Fruit fly (Drosophila melanogaster) whole organism, embryonic: ENCODE measurements around the gene CG13631.

ENCODE experiments used
- Blimp-1 ChIP-seq: fragments of 200-800 bp; sonication (Bioruptor generic); optimal IDR thresholded peaks from 3 replicates; lab custom pipeline; 2018; ENCODE audit warnings: missing biosample characterization, missing genetic modification characterization, mild to moderate bottlenecking, moderate library complexity, missing genetic modification reagents
- CG10654 ChIP-seq: fragments of 200-800 bp; sonication (Bioruptor generic); optimal IDR thresholded peaks from 2 replicates; lab custom pipeline; 2016; ENCODE audit warnings: missing biosample characterization, missing genetic modification characterization
- CG12219 ChIP-seq: fragments of 200-800 bp; sonication (Bioruptor generic); optimal IDR thresholded peaks from 3 replicates; lab custom pipeline; 2018; ENCODE audit warnings: missing biosample characterization, mild to moderate bottlenecking, missing genetic modification characterization
- CG12236 ChIP-seq: fragments of 200-800 bp; sonication (Bioruptor generic); optimal IDR thresholded peaks from 2 replicates; lab custom pipeline; 2016; ENCODE audit warnings: missing biosample characterization, missing genetic modification characterization
- CG12769 ChIP-seq: fragments of 200-800 bp; sonication (Bioruptor generic); optimal IDR thresholded peaks from 2 replicates; lab custom pipeline; 2019; ENCODE audit warnings: missing biosample characterization, mild to moderate bottlenecking, missing genetic modification characterization, moderate library complexity
- CG1603 ChIP-seq: fragments of 200-800 bp; sonication (Bioruptor generic); optimal IDR thresholded peaks from 2 replicates; lab custom pipeline; 2019; ENCODE audit warnings: missing biosample characterization, mild to moderate bottlenecking, missing genetic modification characterization, moderate library complexity
- CG1647 ChIP-seq: fragments of 200-800 bp; sonication (Bioruptor generic); optimal IDR thresholded peaks from 3 replicates; lab custom pipeline; 2016; ENCODE audit warnings: missing biosample characterization, missing genetic modification characterization
- CG17612 ChIP-seq: fragments of 200-800 bp; sonication (Bioruptor generic); IDR thresholded peaks from 2 replicates; pipeline ENCODE4 v1.3.6; 2022; ENCODE audit warnings: missing biosample characterization, missing genetic modification characterization
- CG2889 ChIP-seq: fragments of 200-800 bp; sonication (Bioruptor generic); IDR thresholded peaks from 3 replicates; pipeline ENCODE4 v1.3.6; 2022; ENCODE audit warnings: missing biosample characterization, missing genetic modification characterization
- CG3838 ChIP-seq: fragments of 200-800 bp; sonication (Bioruptor generic); optimal IDR thresholded peaks from 3 replicates; lab custom pipeline; 2016; ENCODE audit warnings: missing biosample characterization, missing genetic modification characterization
- CG3995 ChIP-seq: fragments of 200-800 bp; sonication (Bioruptor generic); optimal IDR thresholded peaks from 3 replicates; lab custom pipeline; 2016; ENCODE audit warnings: missing biosample characterization, missing genetic modification characterization
- CG6175 ChIP-seq: fragments of 200-800 bp; sonication (Bioruptor generic); IDR thresholded peaks from 3 replicates; pipeline ENCODE4 v1.3.6; 2022; ENCODE audit warnings: missing biosample characterization, missing genetic modification characterization
- CG6683 ChIP-seq: fragments of 200-800 bp; sonication (Bioruptor generic); optimal IDR thresholded peaks from 2 replicates; lab custom pipeline; 2017; ENCODE audit warnings: missing biosample characterization, mild to moderate bottlenecking, missing genetic modification characterization, missing genetic modification reagents
- CG6854 ChIP-seq: fragments of 200-800 bp; sonication (Bioruptor generic); optimal IDR thresholded peaks from 3 replicates; lab custom pipeline; 2017; ENCODE audit warnings: missing biosample characterization, mild to moderate bottlenecking, missing genetic modification characterization
- CG7271 ChIP-seq: fragments of 200-800 bp; sonication (Bioruptor generic); optimal IDR thresholded peaks from 2 replicates; lab custom pipeline; 2018; ENCODE audit warnings: missing biosample characterization, mild to moderate bottlenecking, missing genetic modification characterization, moderate library complexity
- CG7963 ChIP-seq: fragments of 200-800 bp; sonication (Bioruptor generic); IDR thresholded peaks from 3 replicates; pipeline ENCODE4 v1.3.6; 2022; ENCODE audit warnings: missing biosample characterization, missing genetic modification characterization; ENCODE audit not compliant: partially characterized antibody
- CG8478 ChIP-seq: fragments of >200 bp; optimal IDR thresholded peaks from 2 replicates; lab custom pipeline; 2018
- Chrac-16 ChIP-seq: fragments of 200-800 bp; sonication (Bioruptor generic); optimal IDR thresholded peaks from 3 replicates; lab custom pipeline; 2016; ENCODE audit warnings: missing biosample characterization, missing genetic modification characterization
- Dfd ChIP-seq, 2 experiments: fragments of >200 bp; optimal IDR thresholded peaks; 2 replicates each; lab custom pipeline; 2017; ENCODE audit warnings: missing biosample characterization in 2 of 2, missing genetic modification characterization in 2 of 2
- Fer1 ChIP-seq: fragments of 200-800 bp; sonication (Bioruptor generic); optimal IDR thresholded peaks from 2 replicates; lab custom pipeline; 2017; ENCODE audit warnings: missing biosample characterization, mild to moderate bottlenecking, missing genetic modification characterization
- Hey ChIP-seq: fragments of 200-800 bp; sonication (Bioruptor generic); optimal IDR thresholded peaks from 3 replicates; lab custom pipeline; 2018; ENCODE audit warnings: missing biosample characterization, mild to moderate bottlenecking, missing genetic modification characterization
- Hr39 ChIP-seq: fragments of >200 bp; optimal IDR thresholded peaks from 2 replicates; lab custom pipeline; 2017
- Hr51 ChIP-seq, 2 experiments: fragments of 200-800 bp; sonication (Bioruptor generic); optimal IDR thresholded peaks; 2 replicates in 1 of 2; 3 replicates in 1 of 2; lab custom pipeline; 2016 to 2018; ENCODE audit warnings: missing biosample characterization in 2 of 2, missing genetic modification characterization in 2 of 2, mild to moderate bottlenecking in 1 of 2, moderate library complexity in 1 of 2
- Lhr ChIP-seq: fragments of 200-800 bp; sonication (Bioruptor generic); optimal IDR thresholded peaks from 3 replicates; lab custom pipeline; 2017; ENCODE audit warnings: mild to moderate bottlenecking, missing biosample characterization, missing genetic modification reagents, missing genetic modification characterization
- MBD-R2 ChIP-seq: fragments of 200-800 bp; sonication (Bioruptor generic); IDR thresholded peaks from 2 replicates; pipeline ENCODE4 v1.3.6; 2022; ENCODE audit warnings: missing biosample characterization, missing genetic modification characterization
- Pdp1 ChIP-seq, 2 experiments: fragments of 200-800 bp; sonication (Bioruptor generic); optimal IDR thresholded peaks; 3 replicates each; lab custom pipeline; 2016; ENCODE audit warnings: missing biosample characterization in 2 of 2, missing genetic modification characterization in 2 of 2, mild to moderate bottlenecking in 1 of 2, moderate library complexity in 1 of 2
- Spps ChIP-seq: fragments of 200-800 bp; sonication (Bioruptor generic); optimal IDR thresholded peaks from 2 replicates; lab custom pipeline; 2018; ENCODE audit warnings: missing biosample characterization, mild to moderate bottlenecking, missing genetic modification characterization
- Tbp ChIP-seq: fragments of >200 bp; optimal IDR thresholded peaks from 2 replicates; lab custom pipeline; 2018; ENCODE audit warnings: missing biosample characterization, missing genetic modification characterization
- ac ChIP-seq: fragments of 200-800 bp; sonication (Bioruptor generic); optimal IDR thresholded peaks from 3 replicates; lab custom pipeline; 2017; ENCODE audit warnings: missing biosample characterization, mild to moderate bottlenecking, missing genetic modification characterization
- ems ChIP-seq: fragments of 200-800 bp; sonication (Bioruptor generic); optimal IDR thresholded peaks from 3 replicates; lab custom pipeline; 2016; ENCODE audit warnings: missing biosample characterization, missing genetic modification characterization
- ewg ChIP-seq: fragments of 200-800 bp; sonication (Bioruptor generic); optimal IDR thresholded peaks from 3 replicates; lab custom pipeline; 2017; ENCODE audit warnings: mild to moderate bottlenecking, missing biosample characterization, missing genetic modification reagents, missing genetic modification characterization
- exex ChIP-seq: fragments of 200-800 bp; sonication (Bioruptor generic); optimal IDR thresholded peaks from 4 replicates; lab custom pipeline; 2018; ENCODE audit warnings: missing biosample characterization, mild to moderate bottlenecking, missing genetic modification characterization, moderate library complexity
- grau ChIP-seq: fragments of 200-800 bp; optimal IDR thresholded peaks from 3 replicates; lab custom pipeline; 2019; ENCODE audit warnings: missing biosample characterization, mild to moderate bottlenecking, missing genetic modification characterization, moderate library complexity
- jigr1 ChIP-seq: fragments of 200-800 bp; sonication (Bioruptor generic); IDR thresholded peaks from 3 replicates; pipeline ENCODE4 v1.3.6; 2022; ENCODE audit warnings: missing biosample characterization, missing genetic modification characterization
- kah ChIP-seq: fragments of 200-800 bp; sonication (Bioruptor generic); optimal IDR thresholded peaks from 2 replicates; lab custom pipeline; 2018; ENCODE audit warnings: missing biosample characterization, mild to moderate bottlenecking, missing genetic modification characterization
- kni ChIP-seq: fragments of 200-800 bp; sonication (Bioruptor generic); optimal IDR thresholded peaks from 3 replicates; lab custom pipeline; 2017; ENCODE audit warnings: mild to moderate bottlenecking, missing biosample characterization, missing genetic modification reagents, missing genetic modification characterization
- lov ChIP-seq, 2 experiments: fragments of 200-800 bp in 1 of 2; fragments of >200 bp in 1 of 2; sonication (Bioruptor generic) in 1 of 2; IDR thresholded peaks in 1 of 2; optimal IDR thresholded peaks in 1 of 2; 2 replicates in 1 of 2; 3 replicates in 1 of 2; pipeline versions ENCODE4 v1.3.6 to Lab custom; 2017 to 2022; ENCODE audit warnings: missing biosample characterization in 1 of 2, missing genetic modification characterization in 1 of 2
- luna ChIP-seq: fragments of 200-800 bp; sonication (Bioruptor generic); optimal IDR thresholded peaks from 2 replicates; lab custom pipeline; 2016; ENCODE audit warnings: missing biosample characterization, missing genetic modification characterization
- mld ChIP-seq: fragments of 200-800 bp; sonication (Bioruptor generic); IDR thresholded peaks from 3 replicates; pipeline ENCODE4 v1.3.6; 2022; ENCODE audit warnings: missing biosample characterization, missing genetic modification characterization; ENCODE audit not compliant: partially characterized antibody
- nau ChIP-seq: fragments of 200-800 bp; sonication (Bioruptor generic); optimal IDR thresholded peaks from 3 replicates; lab custom pipeline; 2017; ENCODE audit warnings: missing biosample characterization, mild to moderate bottlenecking, missing genetic modification characterization, missing genetic modification reagents
- pfk ChIP-seq: fragments of 200-800 bp; sonication (Bioruptor generic); optimal IDR thresholded peaks from 2 replicates; lab custom pipeline; 2018; ENCODE audit warnings: missing biosample characterization, mild to moderate bottlenecking, missing genetic modification characterization, moderate library complexity
- scrt ChIP-seq: fragments of 200-800 bp; sonication (Bioruptor generic); optimal IDR thresholded peaks from 2 replicates; lab custom pipeline; 2018; ENCODE audit warnings: missing biosample characterization, mild to moderate bottlenecking, missing genetic modification characterization, moderate library complexity
- slbo ChIP-seq: fragments of 200-800 bp; sonication (Bioruptor generic); IDR thresholded peaks from 2 replicates; pipeline ENCODE4 v1.3.6; 2022; ENCODE audit warnings: missing biosample characterization, missing genetic modification characterization
- sr ChIP-seq: fragments of 200-800 bp; sonication (Bioruptor generic); IDR thresholded peaks from 3 replicates; pipeline ENCODE4 v1.3.6; 2022; ENCODE audit warnings: missing biosample characterization, missing genetic modification characterization
- tin ChIP-seq: fragments of 200-800 bp; sonication (Bioruptor generic); optimal IDR thresholded peaks from 3 replicates; lab custom pipeline; 2016; ENCODE audit warnings: missing biosample characterization, missing genetic modification characterization
- twi ChIP-seq: fragments of 200-800 bp; optimal IDR thresholded peaks from 2 replicates; lab custom pipeline; 2019; ENCODE audit warnings: missing biosample characterization, mild to moderate bottlenecking, missing genetic modification characterization, moderate library complexity

The CG13631 gene

DNA sequence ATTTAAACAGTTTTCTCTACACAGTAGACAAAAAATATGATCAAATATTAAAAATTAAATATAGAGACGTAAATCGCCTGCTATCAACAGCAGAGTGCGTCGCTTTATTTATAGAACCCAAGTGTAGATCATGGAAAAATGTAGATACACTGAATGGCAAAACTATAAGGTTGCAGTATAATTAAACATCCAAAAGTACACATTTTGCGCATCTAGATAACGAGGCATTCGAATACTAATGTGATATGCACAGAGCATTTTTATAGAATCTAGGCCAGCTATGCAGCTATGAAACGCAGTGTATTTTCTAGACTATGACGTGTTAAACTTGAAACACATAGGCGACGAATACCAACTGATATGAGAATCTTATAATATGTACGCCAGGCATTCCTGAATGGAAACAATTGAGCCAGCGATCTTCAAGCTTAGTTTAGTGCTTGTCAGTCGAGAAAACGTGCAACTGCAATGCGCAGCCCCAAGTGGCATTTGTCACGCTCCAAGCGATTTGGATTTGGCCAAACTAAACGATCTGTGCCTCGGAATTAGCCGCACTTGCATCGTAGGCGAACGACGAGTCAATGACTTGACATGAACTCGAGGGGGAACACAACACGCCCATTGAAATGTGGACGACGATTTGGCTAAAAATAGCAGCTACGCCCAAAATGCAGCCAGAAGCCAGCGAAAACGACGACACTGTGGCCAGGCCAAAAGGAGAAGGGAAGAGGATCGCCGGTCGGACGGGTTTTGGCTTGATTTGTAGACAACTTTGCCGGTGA lies 41.9 kb downstream of the CG13631 start (continued):
- TF ChIP-seq lov (optimal IDR thresholded peaks at IDR 0.05; lab: Kevin White, UChicago) (no peak), lov (GFP tag; IDR thresholded peaks at IDR 0.05; lab: Robert Waterston, UW) (peak; percentile 73; the same call in 2 of the 3 replicates), CG12769 (tag; lab: Kevin White, UChicago) (peak; percentile 96), CG7271 (tag; lab: Kevin White, UChicago) (no peak), CG6683 (peak; percentile 70), CG17612 (peak; percentile 68; the same call in 1 of the 2 replicates), luna (GFP tag; lab: Kevin White, UChicago) (peak; percentile 69), CG10654 (peak; percentile 67), CG12236 (GFP tag; lab: Kevin White, UChicago) (peak; percentile 52), CG1647 (peak; percentile 89), Lhr (peak; percentile 41), Hr51 (GFP tag; optimal IDR thresholded peaks at IDR 0.05; lab: Kevin White, UChicago) (peak; percentile 76 to 90), Dfd (GFP tag; optimal IDR thresholded peaks at IDR 0.05; lab: Kevin White, UChicago) (no peak), CG6175 (GFP tag; lab: Robert Waterston, UW) (peak; percentile 79; the same call in 2 of the 3 replicates)

DNA sequence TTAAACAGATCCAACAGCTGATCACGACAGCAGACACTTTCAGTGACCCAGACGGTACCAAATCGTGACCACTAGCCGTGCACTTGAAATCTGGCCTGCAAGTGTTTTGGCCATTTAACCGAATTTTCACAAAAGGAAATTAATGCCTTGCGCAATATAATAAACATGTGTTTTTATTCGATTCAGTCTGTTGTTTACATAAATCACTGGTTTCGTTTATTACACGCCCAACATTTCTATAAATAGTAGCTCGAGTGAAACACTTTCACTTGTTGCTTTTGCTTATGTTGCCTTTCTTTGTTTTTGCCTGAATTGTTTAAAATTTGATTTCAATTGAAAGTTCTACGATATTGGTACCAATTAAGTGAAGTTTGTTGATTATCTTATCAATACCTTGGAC lies 43.2 kb downstream of the CG13631 start:
- no peak for TF ChIP-seq Hr39 (lab: Kevin White, UChicago)
- TF ChIP-seq Blimp-1 (GFP tag; lab: Kevin White, UChicago): peak; percentile 70
- peak; percentile 63 for TF ChIP-seq kni
- TF ChIP-seq nau: no peak
- peak; percentile 55 for TF ChIP-seq twi
- no peak for TF ChIP-seq CG3838 (GFP tag; lab: Kevin White, UChicago)
- peak; percentile 40 for TF ChIP-seq CG3995
- TF ChIP-seq pfk (GFP tag; lab: Kevin White, UChicago): no peak
- TF ChIP-seq ac (GFP tag; lab: Kevin White, UChicago): no peak
- peak in 1 of 2 experiments; percentile 51 for TF ChIP-seq Pdp1 (GFP tag; optimal IDR thresholded peaks at IDR 0.05; lab: Kevin White, UChicago)
- no peak for TF ChIP-seq mld (GFP tag; lab: Robert Waterston, UW)
- TF ChIP-seq exex (tag; lab: Kevin White, UChicago): peak; percentile 37
- TF ChIP-seq kah (GFP tag; lab: Kevin White, UChicago): peak; percentile 77

DNA sequence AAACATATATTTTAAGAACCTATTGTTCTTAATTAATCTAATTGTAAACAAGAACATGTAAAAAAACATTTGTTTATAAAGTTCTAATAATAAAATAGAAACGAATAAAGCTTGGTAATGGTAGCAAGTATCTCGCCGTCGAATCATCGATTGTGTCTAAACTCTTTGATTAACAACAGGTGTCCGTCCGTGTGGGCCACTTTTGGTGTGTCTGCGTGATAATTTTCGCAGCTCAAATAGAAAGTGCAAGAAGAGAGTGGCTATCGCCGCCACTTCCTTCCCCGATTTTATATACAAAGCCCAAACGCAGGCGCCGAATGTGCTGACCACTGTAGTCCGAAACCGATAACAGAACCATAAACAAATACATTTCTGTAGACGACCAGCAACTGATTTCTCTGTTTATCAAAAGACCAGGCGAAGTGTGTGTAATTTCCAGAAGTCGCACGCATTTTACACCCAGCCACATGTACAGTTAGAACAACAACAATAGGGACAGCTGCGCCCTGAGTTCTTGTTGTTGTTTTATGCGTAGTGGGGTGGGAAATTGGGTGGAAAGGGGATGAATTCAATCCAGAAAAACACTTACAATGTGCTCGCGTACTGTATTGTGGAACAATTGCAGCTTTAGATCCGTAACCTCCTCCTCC lies 44.0 kb downstream of the CG13631 start:
- peak; percentile 87 for TF ChIP-seq kah (GFP tag; lab: Kevin White, UChicago)
- TF ChIP-seq tin (GFP tag; lab: Kevin White, UChicago): no peak
- no peak for TF ChIP-seq CG1603 (tag; lab: Kevin White, UChicago)
- TF ChIP-seq scrt (GFP tag; lab: Kevin White, UChicago): peak; percentile 81
- no peak for TF ChIP-seq Fer1 (GFP tag; lab: Kevin White, UChicago)
- TF ChIP-seq Spps (tag; lab: Kevin White, UChicago): no peak
- no peak for TF ChIP-seq MBD-R2 (GFP tag; lab: Robert Waterston, UW)
- no peak for TF ChIP-seq CG12219 (GFP tag; lab: Kevin White, UChicago)
- no peak for TF ChIP-seq Tbp (GFP tag; lab: Kevin White, UChicago)
- TF ChIP-seq sr (GFP tag; lab: Robert Waterston, UW): no peak
- no peak for TF ChIP-seq ems (GFP tag; lab: Kevin White, UChicago)
- TF ChIP-seq slbo (GFP tag; lab: Robert Waterston, UW): no peak
- no peak for TF ChIP-seq CG2889 (GFP tag; lab: Robert Waterston, UW)
- no peak for TF ChIP-seq CG8478 (lab: Kevin White, UChicago)
- no peak for TF ChIP-seq CG7963
- TF ChIP-seq grau (tag; lab: Kevin White, UChicago): peak; percentile 0
- TF ChIP-seq Hey (tag; lab: Kevin White, UChicago): no peak
- no peak for TF ChIP-seq Chrac-16 (GFP tag; lab: Kevin White, UChicago)
- no peak for TF ChIP-seq jigr1 (GFP tag; lab: Robert Waterston, UW)
- no peak for TF ChIP-seq CG6854
- no peak for TF ChIP-seq CG12236 (GFP tag; lab: Kevin White, UChicago)
- TF ChIP-seq ewg: peak; percentile 68
